Fruit fly (Drosophila melanogaster): Measurements from ENCODE around the gene CG12289.

DNA sequence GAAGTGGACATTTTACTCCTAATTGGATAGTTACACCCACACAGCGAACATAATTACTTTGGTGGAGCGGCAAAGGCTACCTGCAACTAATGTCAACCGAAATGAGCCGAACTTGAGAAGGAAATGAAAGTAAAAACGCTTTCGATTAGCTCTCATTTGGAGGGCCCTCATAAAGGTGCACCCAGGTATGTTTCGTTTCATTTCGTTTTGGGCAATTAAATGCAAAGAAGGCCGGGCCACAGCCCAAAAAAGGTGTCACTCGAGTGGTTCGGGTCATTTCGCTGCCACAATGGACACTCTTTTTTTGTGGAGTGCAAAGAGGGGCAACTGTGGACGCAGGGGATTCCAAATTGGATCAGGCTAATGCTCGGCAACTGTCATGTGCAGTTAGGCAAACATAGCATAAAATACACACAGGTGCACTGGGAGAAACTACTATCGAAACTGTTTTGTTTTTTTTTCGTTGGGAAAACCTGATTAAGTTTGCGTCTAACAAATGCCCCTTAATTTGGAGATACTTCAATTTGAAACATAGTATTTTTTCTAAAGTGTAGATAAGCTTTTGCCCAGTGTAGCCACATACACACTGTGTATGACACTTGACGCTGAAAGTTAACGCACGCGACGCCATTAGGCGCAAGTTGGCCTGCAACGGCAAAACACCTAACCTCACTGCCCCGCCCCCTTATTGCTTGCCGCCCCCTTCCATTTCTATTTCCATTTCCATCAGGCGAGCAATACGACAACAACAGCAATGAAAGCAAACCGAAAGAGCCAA, 41.6 kb downstream of the CG12289 start:
- TF ChIP-seq Eip75B (GFP tag; optimal IDR thresholded peaks at IDR 0.05) (no peak), Lpt (GFP tag; optimal IDR thresholded peaks at IDR 0.05) (peak; percentile 44), acj6 (GFP tag; optimal IDR thresholded peaks at IDR 0.05) (no peak), Eip93F (GFP tag; optimal IDR thresholded peaks at IDR 0.05) (no peak), CG31627 (GFP tag; optimal IDR thresholded peaks at IDR 0.05) (no peak), spab (GFP tag; optimal IDR thresholded peaks at IDR 0.05) (no peak), CG3032 (tag; optimal IDR thresholded peaks at IDR 0.05) (no peak), CG6854 (GFP tag; optimal IDR thresholded peaks at IDR 0.05) (no peak), Gug (GFP tag; IDR thresholded peaks at IDR 0.05) (peak; percentile 81)

Data from whole organism, prepupa.